Fruit fly (Drosophila melanogaster) whole organism, embryonic: ENCODE data around the gene CG17187.

Source experiments
- Bdp1 ChIP-seq: fragments of 200-800 bp; sonication (Bioruptor generic); optimal IDR thresholded peaks from 3 replicates; lab custom pipeline; 2016; ENCODE audit warnings: missing biosample characterization, missing genetic modification characterization
- CG10979 ChIP-seq: fragments of 200-800 bp; sonication (Bioruptor generic); optimal IDR thresholded peaks from 2 replicates; lab custom pipeline; 2018; ENCODE audit warnings: missing biosample characterization, mild to moderate bottlenecking, missing genetic modification characterization, moderate library complexity
- CG11456 ChIP-seq: fragments of 200-800 bp; sonication (Bioruptor generic); IDR thresholded peaks from 3 replicates; pipeline ENCODE4 v1.3.6; 2022; ENCODE audit warnings: missing biosample characterization, missing genetic modification characterization
- CG1233 ChIP-seq: fragments of 200-800 bp; sonication (Bioruptor generic); optimal IDR thresholded peaks from 4 replicates; lab custom pipeline; 2018; ENCODE audit warnings: missing biosample characterization, mild to moderate bottlenecking, missing genetic modification characterization
- CG13296 ChIP-seq: fragments of 200-800 bp; sonication (Bioruptor generic); optimal IDR thresholded peaks from 3 replicates; lab custom pipeline; 2018; ENCODE audit warnings: missing biosample characterization, mild to moderate bottlenecking, missing genetic modification characterization
- CG14965 ChIP-seq: fragments of 200-800 bp; sonication (Bioruptor generic); optimal IDR thresholded peaks from 2 replicates; lab custom pipeline; 2016; ENCODE audit warnings: missing biosample characterization, missing genetic modification characterization, borderline replicate concordance
- CG15011 ChIP-seq: fragments of 200-800 bp; sonication (Bioruptor generic); optimal IDR thresholded peaks from 3 replicates; lab custom pipeline; 2018; ENCODE audit warnings: missing biosample characterization, mild to moderate bottlenecking, missing genetic modification characterization
- CG16779 ChIP-seq: fragments of 200-800 bp; sonication (Bioruptor generic); IDR thresholded peaks from 2 replicates; pipeline ENCODE4 v1.3.6; 2022; ENCODE audit warnings: missing biosample characterization, missing genetic modification characterization
- CG16863 ChIP-seq: fragments of 200-800 bp; sonication (Bioruptor generic); optimal IDR thresholded peaks from 3 replicates; lab custom pipeline; 2016; ENCODE audit warnings: missing biosample characterization, missing genetic modification characterization
- CG17186 ChIP-seq: fragments of 200-800 bp; sonication (Bioruptor generic); optimal IDR thresholded peaks from 3 replicates; lab custom pipeline; 2017; ENCODE audit warnings: missing biosample characterization, missing genetic modification reagents, missing genetic modification characterization
- CG17802 ChIP-seq: fragments of 200-800 bp; sonication (Bioruptor generic); optimal IDR thresholded peaks from 2 replicates; lab custom pipeline; 2018; ENCODE audit warnings: missing biosample characterization, mild to moderate bottlenecking, missing genetic modification characterization, moderate library complexity
- CG18619 ChIP-seq: fragments of 200-800 bp; sonication (Bioruptor generic); optimal IDR thresholded peaks from 3 replicates; lab custom pipeline; 2017; ENCODE audit warnings: missing biosample characterization, mild to moderate bottlenecking, missing genetic modification characterization
- CG2129 ChIP-seq: fragments of 200-800 bp; sonication (Bioruptor generic); IDR thresholded peaks from 2 replicates; pipeline ENCODE4 v1.3.6; 2022; ENCODE audit warnings: missing biosample characterization, missing genetic modification characterization; ENCODE audit not compliant: partially characterized antibody
- CG2202 ChIP-seq: fragments of 200-800 bp; sonication (Bioruptor generic); optimal IDR thresholded peaks from 2 replicates; lab custom pipeline; 2018; ENCODE audit warnings: missing biosample characterization, mild to moderate bottlenecking, missing genetic modification characterization
- CG31224 ChIP-seq: fragments of 200-800 bp; sonication (Bioruptor generic); IDR thresholded peaks from 2 replicates; pipeline ENCODE4 v1.3.6; 2022; ENCODE audit warnings: missing biosample characterization, missing genetic modification characterization
- CG34422 ChIP-seq: fragments of 200-800 bp; sonication (Bioruptor generic); IDR thresholded peaks from 3 replicates; pipeline ENCODE4 v1.3.6; 2022; ENCODE audit warnings: missing biosample characterization, missing genetic modification characterization
- CG5953 ChIP-seq: fragments of 200-800 bp; sonication (Bioruptor generic); IDR thresholded peaks from 2 replicates; pipeline ENCODE4 v1.3.6; 2022; ENCODE audit warnings: missing biosample characterization, missing genetic modification characterization
- CG6654 ChIP-seq: fragments of 200-800 bp; sonication (Bioruptor generic); optimal IDR thresholded peaks from 2 replicates; lab custom pipeline; 2017; ENCODE audit warnings: missing biosample characterization, mild to moderate bottlenecking, missing genetic modification characterization
- CG6689 ChIP-seq: fragments of 200-800 bp; sonication (Bioruptor generic); IDR thresholded peaks from 2 replicates; pipeline ENCODE4 v1.3.6; 2022; ENCODE audit warnings: missing biosample characterization, missing genetic modification characterization
- CG7928 ChIP-seq: fragments of 200-800 bp; sonication (Bioruptor generic); optimal IDR thresholded peaks from 2 replicates; lab custom pipeline; 2017; ENCODE audit warnings: missing biosample characterization, mild to moderate bottlenecking, missing genetic modification characterization
- CG9797 ChIP-seq: fragments of 200-800 bp; sonication (Bioruptor generic); optimal IDR thresholded peaks from 3 replicates; lab custom pipeline; 2018; ENCODE audit warnings: missing biosample characterization, mild to moderate bottlenecking, missing genetic modification characterization
- CG9817 ChIP-seq: fragments of 200-800 bp; sonication (Bioruptor generic); optimal IDR thresholded peaks from 2 replicates; lab custom pipeline; 2018; ENCODE audit warnings: missing biosample characterization, mild to moderate bottlenecking, missing genetic modification characterization, moderate library complexity
- CHES-1-like ChIP-seq: fragments of 200-800 bp; sonication (Bioruptor generic); optimal IDR thresholded peaks from 2 replicates; lab custom pipeline; 2016; ENCODE audit warnings: missing biosample characterization, missing genetic modification characterization
- D19B ChIP-seq: fragments of 200-800 bp; sonication (Bioruptor generic); optimal IDR thresholded peaks from 2 replicates; lab custom pipeline; 2017; ENCODE audit warnings: missing biosample characterization, mild to moderate bottlenecking, missing genetic modification characterization
- Elba2 ChIP-seq: fragments of 200-800 bp; sonication (Bioruptor generic); optimal IDR thresholded peaks from 3 replicates; lab custom pipeline; 2016; ENCODE audit warnings: missing biosample characterization, missing genetic modification characterization
- Fer3 ChIP-seq: fragments of 200-800 bp; sonication (Bioruptor generic); optimal IDR thresholded peaks from 2 replicates; lab custom pipeline; 2018; ENCODE audit warnings: missing biosample characterization, mild to moderate bottlenecking, missing genetic modification characterization, moderate library complexity
- Hand ChIP-seq: fragments of 200-800 bp; sonication (Bioruptor generic); optimal IDR thresholded peaks from 2 replicates; lab custom pipeline; 2017; ENCODE audit warnings: mild to moderate bottlenecking, missing biosample characterization, missing genetic modification reagents, missing genetic modification characterization
- Hsf ChIP-seq: fragments of 200-800 bp; sonication (Bioruptor generic); optimal IDR thresholded peaks from 3 replicates; lab custom pipeline; 2016; ENCODE audit warnings: missing biosample characterization, missing genetic modification characterization
- MTF-1 ChIP-seq: fragments of 200-800 bp; sonication (Bioruptor generic); optimal IDR thresholded peaks from 2 replicates; lab custom pipeline; 2018; ENCODE audit warnings: missing biosample characterization, mild to moderate bottlenecking, missing genetic modification characterization, borderline replicate concordance
- Mad ChIP-seq: fragments of 200-800 bp; sonication (Bioruptor generic); optimal IDR thresholded peaks from 2 replicates; lab custom pipeline; 2016; ENCODE audit warnings: missing biosample characterization, missing genetic modification characterization
- Max ChIP-seq: fragments of 200-800 bp; sonication (Bioruptor generic); optimal IDR thresholded peaks from 2 replicates; lab custom pipeline; 2016; ENCODE audit warnings: missing biosample characterization, mild to moderate bottlenecking, missing genetic modification characterization
- Med ChIP-seq: fragments of 200-800 bp; sonication (Bioruptor generic); peaks from one replicate; lab custom pipeline; 2016; ENCODE audit warnings: missing biosample characterization, missing genetic modification characterization, mild to moderate bottlenecking, inconsistent platforms, moderate library complexity
- Meics ChIP-seq: fragments of 200-800 bp; sonication (Bioruptor generic); optimal IDR thresholded peaks from 2 replicates; lab custom pipeline; 2017; ENCODE audit warnings: missing biosample characterization, mild to moderate bottlenecking, missing genetic modification characterization
- Mrtf ChIP-seq: fragments of 200-800 bp; sonication (Bioruptor generic); IDR thresholded peaks from 3 replicates; pipeline ENCODE4 v1.3.6; 2022; ENCODE audit warnings: missing biosample characterization, missing genetic modification characterization
- Scr ChIP-seq: fragments of 200-800 bp; sonication (Bioruptor generic); IDR thresholded peaks from 2 replicates; pipeline ENCODE4 v1.3.6; 2022; ENCODE audit warnings: missing biosample characterization, missing genetic modification characterization; ENCODE audit not compliant: partially characterized antibody
- Spps ChIP-seq: fragments of 200-800 bp; sonication (Bioruptor generic); optimal IDR thresholded peaks from 2 replicates; lab custom pipeline; 2018; ENCODE audit warnings: missing biosample characterization, mild to moderate bottlenecking, missing genetic modification characterization
- Sry-δ ChIP-seq: fragments of 200-800 bp; sonication (Bioruptor generic); optimal IDR thresholded peaks from 2 replicates; lab custom pipeline; 2016; ENCODE audit warnings: missing biosample characterization, missing genetic modification characterization
- Ssrp ChIP-seq: fragments of 200-800 bp; sonication (Bioruptor generic); optimal IDR thresholded peaks from 2 replicates; lab custom pipeline; 2018; ENCODE audit warnings: missing biosample characterization, mild to moderate bottlenecking, missing genetic modification characterization, moderate library complexity
- ac ChIP-seq: fragments of 200-800 bp; sonication (Bioruptor generic); optimal IDR thresholded peaks from 3 replicates; lab custom pipeline; 2017; ENCODE audit warnings: missing biosample characterization, mild to moderate bottlenecking, missing genetic modification characterization
- bsh ChIP-seq, 2 experiments: fragments of 200-800 bp; sonication (Bioruptor generic); optimal IDR thresholded peaks; 2 replicates each; lab custom pipeline; 2017 to 2018; ENCODE audit warnings: mild to moderate bottlenecking in 2 of 2, missing biosample characterization in 2 of 2, missing genetic modification characterization in 2 of 2, moderate library complexity in 1 of 2
- btn ChIP-seq: fragments of 200-800 bp; sonication (Bioruptor generic); optimal IDR thresholded peaks from 2 replicates; lab custom pipeline; 2016; ENCODE audit warnings: missing biosample characterization, missing genetic modification characterization
- dmrt11E ChIP-seq: fragments of 200-800 bp; sonication (Bioruptor generic); optimal IDR thresholded peaks from 3 replicates; lab custom pipeline; 2018; ENCODE audit warnings: missing biosample characterization, mild to moderate bottlenecking, missing genetic modification characterization, moderate library complexity
- eve ChIP-seq, 2 experiments: fragments of >200 bp; optimal IDR thresholded peaks; 2 replicates each; lab custom pipeline; 2017; ENCODE audit warnings: missing biosample characterization in 2 of 2, missing genetic modification characterization in 2 of 2
- jigr1 ChIP-seq: fragments of 200-800 bp; sonication (Bioruptor generic); IDR thresholded peaks from 3 replicates; pipeline ENCODE4 v1.3.6; 2022; ENCODE audit warnings: missing biosample characterization, missing genetic modification characterization
- lov ChIP-seq, 2 experiments: fragments of 200-800 bp in 1 of 2; fragments of >200 bp in 1 of 2; sonication (Bioruptor generic) in 1 of 2; IDR thresholded peaks in 1 of 2; optimal IDR thresholded peaks in 1 of 2; 2 replicates in 1 of 2; 3 replicates in 1 of 2; pipeline versions ENCODE4 v1.3.6 to Lab custom; 2017 to 2022; ENCODE audit warnings: missing biosample characterization in 1 of 2, missing genetic modification characterization in 1 of 2
- prd ChIP-seq, 3 experiments: fragments of >200 bp in 2 of 3; fragments of 200-800 bp in 1 of 3; sonication (Bioruptor generic) in 1 of 3; optimal IDR thresholded peaks in 2 of 3; IDR thresholded peaks in 1 of 3; 2 replicates in 2 of 3; 3 replicates in 1 of 3; pipeline versions ENCODE4 v1.3.6 to Lab custom; 2017 to 2022; ENCODE audit warnings: missing biosample characterization in 1 of 3, missing genetic modification characterization in 1 of 3
- sd ChIP-seq: fragments of 200-800 bp; sonication (Bioruptor generic); optimal IDR thresholded peaks from 3 replicates; lab custom pipeline; 2018; ENCODE audit warnings: missing biosample characterization, mild to moderate bottlenecking, missing genetic modification characterization, moderate library complexity
- tio ChIP-seq: fragments of 200-800 bp; sonication (Bioruptor generic); optimal IDR thresholded peaks from 2 replicates; lab custom pipeline; 2017; ENCODE audit warnings: missing biosample characterization, missing genetic modification characterization, inconsistent platforms
- zfh1 ChIP-seq: fragments of 200-800 bp; sonication (Bioruptor generic); IDR thresholded peaks from 3 replicates; pipeline ENCODE4 v1.3.6; 2022; ENCODE audit warnings: missing biosample characterization, missing genetic modification characterization

Gene CG17187

dm6 chr3R:11226496-11226895, 5.2 kb downstream of the CG17187 start, which contains the start of gene CG17726 (continued):
- TF ChIP-seq Fer3 (tag; lab: Kevin White, UChicago) (peak; percentile 98), CHES-1-like (GFP tag; lab: Kevin White, UChicago) (peak; percentile 84), Elba2 (GFP tag; lab: Kevin White, UChicago) (peak; percentile 88), CG9817 (tag; lab: Kevin White, UChicago) (peak; percentile 96), CG13296 (GFP tag; lab: Kevin White, UChicago) (peak; percentile 96), tio (no peak), Hsf (GFP tag; lab: Kevin White, UChicago) (peak; percentile 97), sd (peak; percentile 92), CG6689 (GFP tag; lab: Robert Waterston, UW) (peak; percentile 99), CG11456 (peak; percentile 97), Sry-δ (GFP tag; lab: Kevin White, UChicago) (peak; percentile 45), CG5953 (GFP tag; lab: Robert Waterston, UW) (peak; percentile 97), btn (GFP tag; lab: Kevin White, UChicago) (peak; percentile 57), CG16863 (GFP tag; lab: Kevin White, UChicago) (peak; percentile 90), jigr1 (peak; percentile 88), Hand (GFP tag; lab: Kevin White, UChicago) (peak; percentile 92), CG6654 (GFP tag; lab: Kevin White, UChicago) (peak; percentile 69), Spps (tag; lab: Kevin White, UChicago) (peak; percentile 96), Scr (GFP tag; lab: Robert Waterston, UW) (no peak), CG18619 (GFP tag; lab: Kevin White, UChicago) (peak; percentile 94), CG2202 (tag; lab: Kevin White, UChicago) (peak; percentile 95), CG10979 (tag; lab: Kevin White, UChicago) (peak; percentile 97), CG15011 (GFP tag; lab: Kevin White, UChicago) (no peak), dmrt11E (tag; lab: Kevin White, UChicago) (peak; percentile 99), CG7928 (GFP tag; lab: Kevin White, UChicago) (peak; percentile 65), CG1233 (peak; percentile 91), Ssrp (tag; lab: Kevin White, UChicago) (peak; percentile 97), prd (optimal IDR thresholded peaks at IDR 0.05; lab: Kevin White, UChicago) (no peak), prd (GFP tag; IDR thresholded peaks at IDR 0.05; lab: Robert Waterston, UW) (peak; percentile 99), CG17802 (tag; lab: Kevin White, UChicago) (peak; percentile 69), CG34422 (peak; percentile 98), CG16779 (GFP tag; lab: Robert Waterston, UW) (peak; percentile 90), CG2129 (GFP tag; lab: Robert Waterston, UW) (no peak), ac (GFP tag; lab: Kevin White, UChicago) (peak; percentile 92), lov (optimal IDR thresholded peaks at IDR 0.05; lab: Kevin White, UChicago) (no peak), lov (GFP tag; IDR thresholded peaks at IDR 0.05; lab: Robert Waterston, UW) (peak; percentile 98), eve (GFP tag; optimal IDR thresholded peaks at IDR 0.05; lab: Kevin White, UChicago) (peak in 1 of 2 experiments; percentile 48), Mad (GFP tag; lab: Kevin White, UChicago) (peak; percentile 89), Max (GFP tag; lab: Kevin White, UChicago) (peak; percentile 94), Bdp1 (peak; percentile 82), Med (GFP tag; lab: Kevin White, UChicago) (peak; percentile 97), bsh (GFP tag; optimal IDR thresholded peaks at IDR 0.05; lab: Kevin White, UChicago) (peak; percentile 62 to 99), MTF-1 (GFP tag; lab: Kevin White, UChicago) (peak; percentile 92), CG9797 (GFP tag; lab: Kevin White, UChicago) (peak; percentile 12), Meics (peak; percentile 96), Mrtf (GFP tag; lab: Robert Waterston, UW) (peak; percentile 96), D19B (GFP tag; lab: Kevin White, UChicago) (peak; percentile 99), CG14965 (GFP tag; lab: Kevin White, UChicago) (no peak), zfh1 (GFP tag; lab: Robert Waterston, UW) (peak; percentile 98), CG17186 (GFP tag; lab: Kevin White, UChicago) (peak; percentile 66), CG31224 (peak; percentile 95)
